Worm (Caenorhabditis elegans) whole organism, L2 larva: ENCODE measurements around the gene T22B7.8.

Experiments used
- C34F6.9 ChIP-seq: fragments of 150-350 bp; optimal IDR thresholded peaks from 2 replicates; lab custom pipeline; 2014; ENCODE audit warnings: missing biosample characterization, missing genetic modification characterization
- F13H6.1 ChIP-seq: sonication (generic microtip); optimal IDR thresholded peaks from 2 replicates; lab custom pipeline; 2016; ENCODE audit warnings: missing genetic modification characterization, missing compliant biosample characterization
- R02D3.7 ChIP-seq: fragments of 150-350 bp; optimal IDR thresholded peaks from 2 replicates; lab custom pipeline; 2014; ENCODE audit warnings: missing biosample characterization, missing genetic modification characterization
- ZK546.5 ChIP-seq: sonication (generic microtip); optimal IDR thresholded peaks from 2 replicates; lab custom pipeline; 2017; ENCODE audit warnings: missing biosample characterization, missing genetic modification characterization
- ama-1 ChIP-seq: fragments of 150-350 bp; optimal IDR thresholded peaks from 2 replicates; lab custom pipeline; 2018; ENCODE audit warnings: inconsistent platforms
- ceh-16 ChIP-seq: fragments of 150-350 bp; optimal IDR thresholded peaks from 2 replicates; lab custom pipeline; 2014; ENCODE audit warnings: missing biosample characterization, missing genetic modification characterization
- ceh-82 ChIP-seq: fragments of 150-350 bp; optimal IDR thresholded peaks from 2 replicates; lab custom pipeline; 2014; ENCODE audit warnings: missing biosample characterization, missing genetic modification characterization
- crh-2 ChIP-seq: sonication (generic microtip); optimal IDR thresholded peaks from 2 replicates; lab custom pipeline; 2017; ENCODE audit warnings: missing biosample characterization, missing genetic modification characterization
- dmd-4 ChIP-seq: sonication (generic microtip); optimal IDR thresholded peaks from 2 replicates; lab custom pipeline; 2017; ENCODE audit warnings: missing biosample characterization, missing genetic modification characterization
- egl-27 ChIP-seq: sonication (generic microtip); optimal IDR thresholded peaks from 3 replicates; lab custom pipeline; 2017; ENCODE audit warnings: missing biosample characterization, missing genetic modification reagents, missing genetic modification characterization
- elt-1 ChIP-seq: fragments of 150-350 bp; optimal IDR thresholded peaks from 2 replicates; lab custom pipeline; 2014; ENCODE audit warnings: missing biosample characterization, missing genetic modification characterization
- elt-3 ChIP-seq: sonication (generic microtip); optimal IDR thresholded peaks from 2 replicates; lab custom pipeline; 2017; ENCODE audit warnings: missing biosample characterization, missing genetic modification characterization
- fos-1 ChIP-seq: fragments of 150-350 bp; optimal IDR thresholded peaks from 2 replicates; lab custom pipeline; 2014; ENCODE audit warnings: missing biosample characterization, missing genetic modification characterization
- gmeb-1 ChIP-seq: fragments of 150-350 bp; optimal IDR thresholded peaks from 2 replicates; lab custom pipeline; 2014; ENCODE audit warnings: missing biosample characterization, missing genetic modification characterization
- lin-11 ChIP-seq: fragments of 150-350 bp; sonication (generic microtip); optimal IDR thresholded peaks from 2 replicates; lab custom pipeline; 2014; ENCODE audit warnings: missing biosample characterization, missing genetic modification characterization, inconsistent platforms, mixed read lengths
- lin-13 ChIP-seq: fragments of 150-350 bp; optimal IDR thresholded peaks from 2 replicates; lab custom pipeline; 2014; ENCODE audit warnings: missing biosample characterization, missing genetic modification reagents, missing genetic modification characterization
- lsy-2 ChIP-seq, 2 experiments: fragments of 150-350 bp in 1 of 2; sonication (generic microtip) in 1 of 2; optimal IDR thresholded peaks; 2 replicates each; lab custom pipeline; 2014 to 2017; ENCODE audit warnings: missing biosample characterization in 2 of 2, missing genetic modification characterization in 2 of 2
- mab-5 ChIP-seq: fragments of 150-350 bp; optimal IDR thresholded peaks from 2 replicates; lab custom pipeline; 2014; ENCODE audit warnings: missing biosample characterization, missing genetic modification characterization
- mbf-1 ChIP-seq: sonication (generic microtip); optimal IDR thresholded peaks from 2 replicates; lab custom pipeline; 2017; ENCODE audit warnings: missing biosample characterization, missing genetic modification characterization
- mdl-1 ChIP-seq, 2 experiments: fragments of 150-350 bp in 1 of 2; sonication (generic microtip) in 1 of 2; optimal IDR thresholded peaks; 2 replicates each; lab custom pipeline; 2017; ENCODE audit warnings: missing biosample characterization in 2 of 2, missing genetic modification characterization in 2 of 2
- nhr-10 ChIP-seq: sonication (generic microtip); optimal IDR thresholded peaks from 2 replicates; lab custom pipeline; 2017; ENCODE audit warnings: missing biosample characterization, missing genetic modification characterization
- nhr-11 ChIP-seq: fragments of 150-350 bp; optimal IDR thresholded peaks from 2 replicates; lab custom pipeline; 2014; ENCODE audit warnings: missing biosample characterization, missing genetic modification characterization
- nhr-12 ChIP-seq: fragments of 150-350 bp; optimal IDR thresholded peaks from 2 replicates; lab custom pipeline; 2014; ENCODE audit warnings: missing biosample characterization, missing genetic modification characterization
- nhr-21 ChIP-seq: fragments of 150-350 bp; optimal IDR thresholded peaks from 2 replicates; lab custom pipeline; 2014; ENCODE audit warnings: missing biosample characterization, missing genetic modification characterization
- nhr-237 ChIP-seq: fragments of 150-350 bp; optimal IDR thresholded peaks from 2 replicates; lab custom pipeline; 2014; ENCODE audit warnings: missing biosample characterization, missing genetic modification characterization
- nhr-25 ChIP-seq: fragments of 150-350 bp; sonication (generic microtip); optimal IDR thresholded peaks from 3 replicates; lab custom pipeline; 2014; ENCODE audit warnings: missing biosample characterization, missing genetic modification characterization
- nhr-6 ChIP-seq: fragments of 150-350 bp; optimal IDR thresholded peaks from 2 replicates; lab custom pipeline; 2014; ENCODE audit warnings: missing biosample characterization, missing genetic modification characterization
- peb-1 ChIP-seq: fragments of 150-350 bp; optimal IDR thresholded peaks from 2 replicates; lab custom pipeline; 2014; ENCODE audit warnings: missing biosample characterization, missing genetic modification characterization
- skn-1 ChIP-seq: sonication (generic microtip); optimal IDR thresholded peaks from 2 replicates; lab custom pipeline; 2017; ENCODE audit warnings: missing biosample characterization, missing genetic modification characterization
- sma-3 ChIP-seq: sonication (generic microtip); optimal IDR thresholded peaks from 2 replicates; lab custom pipeline; 2016; ENCODE audit warnings: missing genetic modification reagents, missing genetic modification characterization, missing compliant biosample characterization
- sma-9 ChIP-seq, 2 experiments: fragments of 150-350 bp in 1 of 2; sonication (generic microtip) in 1 of 2; optimal IDR thresholded peaks; 2 replicates each; lab custom pipeline; 2014 to 2016; ENCODE audit warnings: missing genetic modification characterization in 2 of 2, mild to moderate bottlenecking in 1 of 2, missing biosample characterization in 1 of 2, missing compliant biosample characterization in 1 of 2, missing genetic modification reagents in 1 of 2, moderate library complexity in 1 of 2
- snpc-4 ChIP-seq: fragments of 150-350 bp; optimal IDR thresholded peaks from 2 replicates; lab custom pipeline; 2014; ENCODE audit warnings: missing biosample characterization, missing genetic modification characterization
- unc-55 ChIP-seq: fragments of 150-350 bp; sonication (generic microtip); optimal IDR thresholded peaks from 3 replicates; lab custom pipeline; 2014; ENCODE audit warnings: missing biosample characterization, missing genetic modification reagents, missing genetic modification characterization
- unc-62 ChIP-seq: fragments of 150-350 bp; optimal IDR thresholded peaks from 2 replicates; lab custom pipeline; 2014; ENCODE audit warnings: missing biosample characterization, missing genetic modification reagents, missing genetic modification characterization
- zag-1 ChIP-seq: fragments of 150-350 bp; optimal IDR thresholded peaks from 2 replicates; lab custom pipeline; 2014; ENCODE audit warnings: missing biosample characterization, missing genetic modification characterization
- ztf-1 ChIP-seq: fragments of 200-800 bp; sonication (Bioruptor generic); conservative IDR thresholded peaks from 2 replicates; pipeline ENCODE4 v1.3.6; 2022; ENCODE audit warnings: missing genetic modification characterization, missing compliant biosample characterization
- ztf-11 ChIP-seq: sonication (generic microtip); optimal IDR thresholded peaks from 2 replicates; lab custom pipeline; 2017; ENCODE audit warnings: missing biosample characterization, missing genetic modification characterization
- ztf-4 ChIP-seq: fragments of 150-350 bp; optimal IDR thresholded peaks from 2 replicates; lab custom pipeline; 2014; ENCODE audit warnings: missing biosample characterization, missing genetic modification characterization

T22B7.8 gene

ce11 chrX:5605049-5605448 is 26.7 kb upstream of the T22B7.8 start:
- TF ChIP-seq nhr-21 (tag; lab: Kevin White, UChicago), result peak; percentile 29
- TF ChIP-seq sma-3 (GFP tag; lab: Kevin White, UChicago), result no peak

ce11 chrX:5611155-5611554 is 20.6 kb upstream of the T22B7.8 start, which contains the start of gene octr-1:
Gene octr-1 (minus strand): TSS chrX:5611255.
- TF ChIP-seq nhr-12 (tag; lab: Kevin White, UChicago) (no peak), nhr-11 (tag; lab: Kevin White, UChicago) (no peak), mab-5 (no peak), ztf-11 (no peak), ztf-1 (no peak), nhr-6 (no peak), snpc-4 (tag; lab: Kevin White, UChicago) (no peak), egl-27 (tag; lab: Kevin White, UChicago) (no peak), ztf-4 (no peak), nhr-10 (tag; lab: Kevin White, UChicago) (no peak), gmeb-1 (no peak), sma-9 (GFP tag; optimal IDR thresholded peaks at IDR 0.05; lab: Kevin White, UChicago) (no peak), sma-9 (tag; optimal IDR thresholded peaks at IDR 0.05; lab: Kevin White, UChicago) (no peak), lin-13 (no peak), C34F6.9 (tag; lab: Kevin White, UChicago) (no peak), nhr-21 (tag; lab: Kevin White, UChicago) (no peak), mdl-1 (tag; optimal IDR thresholded peaks at IDR 0.05; lab: Kevin White, UChicago) (no peak), ceh-82 (tag; lab: Kevin White, UChicago) (no peak), elt-3 (tag; lab: Kevin White, UChicago) (no peak), ama-1 (lab: Kevin White, UChicago) (no peak)

- TF ChIP-seq skn-1 (tag; lab: Kevin White, UChicago), result no peak
- no peak for TF ChIP-seq peb-1
- no peak for TF ChIP-seq zag-1
- no peak for TF ChIP-seq nhr-25
- TF ChIP-seq unc-55, result no peak
- no peak for TF ChIP-seq elt-1 (tag; lab: Kevin White, UChicago)
- TF ChIP-seq ZK546.5 (tag; lab: Kevin White, UChicago), result no peak
- TF ChIP-seq ztf-4, result no peak
- TF ChIP-seq R02D3.7, result no peak
- no peak for TF ChIP-seq lsy-2 (tag; optimal IDR thresholded peaks at IDR 0.05; lab: Kevin White, UChicago)
- no peak for TF ChIP-seq mab-5
- no peak for TF ChIP-seq lin-11 (tag; lab: Kevin White, UChicago)
- TF ChIP-seq F13H6.1 (tag; lab: Kevin White, UChicago), result no peak
- no peak for TF ChIP-seq egl-27 (tag; lab: Kevin White, UChicago)
- no peak for TF ChIP-seq fos-1
- no peak for TF ChIP-seq snpc-4 (tag; lab: Kevin White, UChicago)
- TF ChIP-seq nhr-11 (tag; lab: Kevin White, UChicago), result no peak
- no peak for TF ChIP-seq lin-13
These were observed 15.7 kb upstream of the T22B7.8 start for ce11 chrX:5616000-5616399.

DNA sequence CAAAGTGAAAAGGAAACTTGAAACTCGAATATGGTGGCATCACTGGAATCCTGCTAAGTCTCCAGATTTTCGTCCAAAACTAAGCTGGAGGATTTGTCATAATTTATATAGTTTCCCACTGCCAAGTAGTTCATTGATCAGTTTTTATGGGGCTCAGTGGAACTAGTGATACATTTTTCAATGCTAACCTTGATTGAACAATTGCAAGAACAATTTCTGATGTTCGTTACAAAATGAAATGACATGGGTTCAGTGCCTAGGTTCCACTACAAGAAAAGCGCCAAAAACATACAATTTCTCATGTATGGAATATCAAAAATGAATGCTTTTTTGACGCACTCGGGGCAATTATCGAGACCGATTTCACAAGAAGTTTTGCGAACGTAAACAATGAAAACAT is 9.9 kb upstream of the T22B7.8 start:
- TF ChIP-seq nhr-11 (tag; lab: Kevin White, UChicago), result no peak
- no peak for TF ChIP-seq lin-13
- no peak for TF ChIP-seq dmd-4 (tag; lab: Kevin White, UChicago)
- no peak for TF ChIP-seq ztf-1
- no peak for TF ChIP-seq crh-2
- no peak for TF ChIP-seq sma-3 (GFP tag; lab: Kevin White, UChicago)
- no peak for TF ChIP-seq ceh-16
- TF ChIP-seq unc-62 (GFP tag; lab: Kevin White, UChicago), result no peak
- TF ChIP-seq mbf-1 (tag; lab: Kevin White, UChicago), result no peak
- TF ChIP-seq nhr-25, result no peak
- no peak for TF ChIP-seq nhr-10 (tag; lab: Kevin White, UChicago)
- no peak for TF ChIP-seq nhr-237 (tag; lab: Kevin White, UChicago)
